Fruit fly (Drosophila melanogaster): Measurements from ENCODE around the gene CG18094.

CG18094 gene

DNA sequence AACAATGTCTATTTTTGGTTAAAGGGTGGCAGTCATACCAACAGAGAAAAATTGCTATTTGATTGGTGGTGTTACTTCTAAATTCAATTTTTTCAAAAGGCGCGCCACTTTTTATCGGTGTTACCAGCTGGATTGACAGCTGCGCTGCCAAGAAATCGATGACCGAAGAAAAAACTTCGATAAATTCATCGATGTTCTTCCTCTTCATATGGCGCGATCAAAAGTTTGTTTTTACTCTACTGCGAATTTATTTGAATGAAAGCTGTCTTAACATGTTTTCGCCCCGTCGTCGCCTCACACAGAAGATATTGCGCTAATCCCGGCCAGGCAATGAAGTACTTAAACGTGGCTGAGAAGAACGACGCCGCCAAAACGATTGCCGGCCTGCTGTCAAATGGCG, 7.9 kb downstream of the CG18094 start, which contains the start of gene Top3alpha (continued):
- TF ChIP-seq CG15601 (tag; optimal IDR thresholded peaks at IDR 0.05) = no peak
- peak; percentile 64 for TF ChIP-seq CG16813 (GFP tag; IDR thresholded peaks at IDR 0.05; ENCODE audit: partially characterized antibody)
- TF ChIP-seq CG6683 (GFP tag; optimal IDR thresholded peaks at IDR 0.05) = no peak
- TF ChIP-seq lab (GFP tag; optimal IDR thresholded peaks at IDR 0.05) = no peak
- TF ChIP-seq CG11093 (GFP tag; IDR thresholded peaks at IDR 0.05) = no peak
- peak; percentile 30 for TF ChIP-seq CG13624 (GFP tag; optimal IDR thresholded peaks at IDR 0.05)
- TF ChIP-seq CG14860 (GFP tag; IDR thresholded peaks at IDR 0.05; ENCODE audit: partially characterized antibody) = peak; percentile 57; the same call in 1 of the 3 replicates
- peak; percentile 49 for TF ChIP-seq HmgZ (tag; optimal IDR thresholded peaks at IDR 0.05)
- TF ChIP-seq ranshi (GFP tag; IDR thresholded peaks at IDR 0.05) = no peak
- TF ChIP-seq ab (GFP tag; optimal IDR thresholded peaks at IDR 0.05) = no peak
- TF ChIP-seq pros (GFP tag; optimal IDR thresholded peaks at IDR 0.05) = no peak
- no peak for TF ChIP-seq HLHmδ (GFP tag; optimal IDR thresholded peaks at IDR 0.05)
- no peak for TF ChIP-seq Bdp1 (GFP tag; optimal IDR thresholded peaks at IDR 0.05)
- no peak for TF ChIP-seq Max (GFP tag; optimal IDR thresholded peaks at IDR 0.05)
- TF ChIP-seq jigr1 (GFP tag; IDR thresholded peaks at IDR 0.05) = no peak
- no peak for TF ChIP-seq Ssrp (tag; optimal IDR thresholded peaks at IDR 0.05)
- TF ChIP-seq Asciz (GFP tag; optimal IDR thresholded peaks at IDR 0.05) = no peak
- no peak for TF ChIP-seq CG11560 (tag; IDR thresholded peaks at IDR 0.05)
- TF ChIP-seq seq (GFP tag; IDR thresholded peaks at IDR 0.05) = no peak
- no peak for TF ChIP-seq ken (GFP tag; IDR thresholded peaks at IDR 0.05)
- TF ChIP-seq CG9727 (GFP tag; optimal IDR thresholded peaks at IDR 0.05) = no peak
- no peak for TF ChIP-seq slou (GFP tag; optimal IDR thresholded peaks at IDR 0.05)
- peak; percentile 81 for TF ChIP-seq HLH4C (GFP tag; IDR thresholded peaks at IDR 0.05; ENCODE audit: partially characterized antibody)
- TF ChIP-seq sr (GFP tag; IDR thresholded peaks at IDR 0.05) = no peak
- TF ChIP-seq CG7556 (GFP tag; optimal IDR thresholded peaks at IDR 0.05) = no peak
- no peak for TF ChIP-seq CG31388 (GFP tag; optimal IDR thresholded peaks at IDR 0.05)
- TF ChIP-seq dimm (GFP tag; IDR thresholded peaks at IDR 0.05) = no peak
- TF ChIP-seq CG9797 (GFP tag; optimal IDR thresholded peaks at IDR 0.05) = peak; percentile 79
- no peak for TF ChIP-seq aop (GFP tag; IDR thresholded peaks at IDR 0.05)
- TF ChIP-seq ERR (GFP tag; optimal IDR thresholded peaks at IDR 0.05) = no peak
- TF ChIP-seq Myb (GFP tag; optimal IDR thresholded peaks at IDR 0.05) = peak; percentile 25
- TF ChIP-seq Dfd (GFP tag; optimal IDR thresholded peaks at IDR 0.05) = no peak
- TF ChIP-seq CG4328 (GFP tag; optimal IDR thresholded peaks at IDR 0.05) = no peak
- peak; percentile 59 for TF ChIP-seq Scr (GFP tag; IDR thresholded peaks at IDR 0.05; ENCODE audit: partially characterized antibody)
- no peak for TF ChIP-seq bsh (GFP tag; optimal IDR thresholded peaks at IDR 0.05)
- TF ChIP-seq D (optimal IDR thresholded peaks at IDR 0.05) = no peak
- TF ChIP-seq D (GFP tag; optimal IDR thresholded peaks at IDR 0.05) = no peak
- peak; percentile 90 for TF ChIP-seq CG2116 (GFP tag; optimal IDR thresholded peaks at IDR 0.05)
- TF ChIP-seq CG6272 (GFP tag; IDR thresholded peaks at IDR 0.05) = no peak
- TF ChIP-seq CG2120 (GFP tag; optimal IDR thresholded peaks at IDR 0.05) = no peak
- peak; percentile 70 for TF ChIP-seq unc-4 (GFP tag; IDR thresholded peaks at IDR 0.05; ENCODE audit: partially characterized antibody)
- no peak for TF ChIP-seq Chrac-16 (GFP tag; optimal IDR thresholded peaks at IDR 0.05)
- 0 out of 3 replicates have a peak, but pooled peaks have one; percentile 27 for TF ChIP-seq mld (GFP tag; IDR thresholded peaks at IDR 0.05; ENCODE audit: partially characterized antibody)
- no peak for TF ChIP-seq CG12299 (tag; optimal IDR thresholded peaks at IDR 0.05)
- peak; percentile 56 for TF ChIP-seq nerfin-2 (GFP tag; IDR thresholded peaks at IDR 0.05; ENCODE audit: partially characterized antibody)
- TF ChIP-seq CG17829 (tag; optimal IDR thresholded peaks at IDR 0.05) = no peak
- no peak for TF ChIP-seq cg (GFP tag; optimal IDR thresholded peaks at IDR 0.05)
- no peak for TF ChIP-seq CHES-1-like (GFP tag; optimal IDR thresholded peaks at IDR 0.05)
- peak; percentile 14; the same call in 1 of the 2 replicates for TF ChIP-seq CG42726 (GFP tag; IDR thresholded peaks at IDR 0.05; ENCODE audit: partially characterized antibody)
- TF ChIP-seq Sry-δ (GFP tag; optimal IDR thresholded peaks at IDR 0.05) = peak; percentile 66
- TF ChIP-seq CG17186 (GFP tag; optimal IDR thresholded peaks at IDR 0.05) = peak; percentile 72
